Fruit fly (Drosophila melanogaster) whole organism, prepupa: ENCODE measurements around the gene GNBP2.
A peak's percentile ranks its signal among the peaks of the same experiment; 100 is the strongest.

Experiments used
- Blimp-1 ChIP-seq: fragments of 200-800 bp; sonication (Bioruptor generic); optimal IDR thresholded peaks from 3 replicates; lab custom pipeline; 2017; ENCODE audit warnings: missing biosample characterization, missing genetic modification characterization, mild to moderate bottlenecking, moderate library complexity, missing genetic modification reagents
- CG10631 ChIP-seq: fragments of 200-800 bp; sonication (Bioruptor generic); optimal IDR thresholded peaks from 2 replicates; lab custom pipeline; 2016; ENCODE audit warnings: missing biosample characterization, missing genetic modification characterization
- CG10669 ChIP-seq: fragments of 200-800 bp; sonication (Bioruptor generic); optimal IDR thresholded peaks from 3 replicates; lab custom pipeline; 2018; ENCODE audit warnings: missing biosample characterization, mild to moderate bottlenecking, missing genetic modification characterization, moderate library complexity
- CG11294 ChIP-seq: fragments of 200-800 bp; sonication (Bioruptor generic); IDR thresholded peaks from 2 replicates; pipeline ENCODE4 v1.3.6; 2022; ENCODE audit warnings: missing biosample characterization, missing genetic modification characterization
- CG11762 ChIP-seq: fragments of 200-800 bp; sonication (Bioruptor generic); optimal IDR thresholded peaks from 3 replicates; lab custom pipeline; 2016; ENCODE audit warnings: missing biosample characterization, missing genetic modification characterization; ENCODE audit not compliant: insufficient read depth
- CG11902 ChIP-seq: fragments of 200-800 bp; sonication (Bioruptor generic); optimal IDR thresholded peaks from 3 replicates; lab custom pipeline; 2016; ENCODE audit warnings: missing biosample characterization, missing genetic modification characterization
- CG15336 ChIP-seq: fragments of 200-800 bp; sonication (Bioruptor generic); IDR thresholded peaks from 2 replicates; pipeline ENCODE4 v1.3.6; 2022; ENCODE audit warnings: missing biosample characterization, missing genetic modification characterization
- CG16779 ChIP-seq: fragments of 200-800 bp; sonication (Bioruptor generic); optimal IDR thresholded peaks from 3 replicates; lab custom pipeline; 2017; ENCODE audit warnings: missing biosample characterization, mild to moderate bottlenecking, missing genetic modification characterization
- CG3032 ChIP-seq: fragments of 200-800 bp; optimal IDR thresholded peaks from 2 replicates; lab custom pipeline; 2019; ENCODE audit warnings: missing biosample characterization, mild to moderate bottlenecking, missing genetic modification characterization, moderate library complexity
- CG34406 ChIP-seq: fragments of 200-800 bp; sonication (Bioruptor generic); optimal IDR thresholded peaks from 3 replicates; lab custom pipeline; 2016; ENCODE audit warnings: missing biosample characterization, missing genetic modification characterization
- CG3919 ChIP-seq: fragments of 200-800 bp; sonication (Bioruptor generic); optimal IDR thresholded peaks from 3 replicates; lab custom pipeline; 2016; ENCODE audit warnings: missing biosample characterization, missing genetic modification characterization
- CG6163 ChIP-seq: fragments of 200-800 bp; sonication (Bioruptor generic); IDR thresholded peaks from 3 replicates; pipeline ENCODE4 v1.3.6; 2022; ENCODE audit warnings: missing biosample characterization, missing genetic modification characterization
- CG6276 ChIP-seq: fragments of 200-800 bp; sonication (Bioruptor generic); optimal IDR thresholded peaks from 2 replicates; lab custom pipeline; 2017; ENCODE audit warnings: missing biosample characterization, mild to moderate bottlenecking, missing genetic modification characterization
- CG6792 ChIP-seq: fragments of 200-800 bp; sonication (Bioruptor generic); optimal IDR thresholded peaks from 3 replicates; lab custom pipeline; 2016; ENCODE audit warnings: missing biosample characterization, missing genetic modification characterization
- CG6854 ChIP-seq: fragments of 200-800 bp; sonication (Bioruptor generic); optimal IDR thresholded peaks from 2 replicates; lab custom pipeline; 2017; ENCODE audit warnings: missing biosample characterization, mild to moderate bottlenecking, missing genetic modification characterization
- CG8119 ChIP-seq: fragments of 200-800 bp; sonication (Bioruptor generic); IDR thresholded peaks from 3 replicates; pipeline ENCODE4 v1.3.6; 2022; ENCODE audit warnings: missing biosample characterization, missing genetic modification characterization
- CG8632 ChIP-seq: fragments of 200-800 bp; sonication (Bioruptor generic); optimal IDR thresholded peaks from 3 replicates; lab custom pipeline; 2016; ENCODE audit warnings: missing biosample characterization, missing genetic modification characterization
- CG9139 ChIP-seq: fragments of 200-800 bp; sonication (Bioruptor generic); optimal IDR thresholded peaks from 3 replicates; lab custom pipeline; 2017; ENCODE audit warnings: missing biosample characterization, mild to moderate bottlenecking, missing genetic modification characterization
- Eip78C ChIP-seq: fragments of 200-800 bp; sonication (Bioruptor generic); peaks from one replicate; lab custom pipeline; 2016; ENCODE audit warnings: missing biosample characterization, missing genetic modification characterization
- Eip93F ChIP-seq: fragments of 200-800 bp; sonication (Bioruptor generic); optimal IDR thresholded peaks from 2 replicates; lab custom pipeline; 2016; ENCODE audit warnings: missing biosample characterization, mild to moderate bottlenecking, missing genetic modification characterization
- Ets96B ChIP-seq: fragments of 200-800 bp; optimal IDR thresholded peaks from 2 replicates; lab custom pipeline; 2019; ENCODE audit warnings: missing biosample characterization, mild to moderate bottlenecking, missing genetic modification characterization, moderate library complexity
- Gug ChIP-seq: fragments of 200-800 bp; sonication (Bioruptor generic); IDR thresholded peaks from 2 replicates; pipeline ENCODE4 v1.3.6; 2022; ENCODE audit warnings: missing biosample characterization, missing genetic modification characterization
- Hr38 ChIP-seq: sonication (Bioruptor generic); optimal IDR thresholded peaks from 2 replicates; lab custom pipeline; 2016; ENCODE audit warnings: missing biosample characterization, missing genetic modification characterization
- Hr39 ChIP-seq: fragments of 200-800 bp; sonication (Bioruptor generic); optimal IDR thresholded peaks from 2 replicates; lab custom pipeline; 2016; ENCODE audit warnings: missing biosample characterization, missing genetic modification characterization
- Hr4 ChIP-seq: fragments of 200-800 bp; sonication (Bioruptor generic); optimal IDR thresholded peaks from 3 replicates; lab custom pipeline; 2016; ENCODE audit warnings: missing biosample characterization, missing genetic modification characterization
- Lpt ChIP-seq: fragments of 200-800 bp; sonication (Bioruptor generic); optimal IDR thresholded peaks from 3 replicates; lab custom pipeline; 2016; ENCODE audit warnings: missing biosample characterization, missing genetic modification characterization
- OdsH ChIP-seq: fragments of 200-800 bp; sonication (Bioruptor generic); optimal IDR thresholded peaks from 3 replicates; lab custom pipeline; 2016; ENCODE audit warnings: missing biosample characterization, missing genetic modification characterization
- Smox ChIP-seq: fragments of 200-800 bp; sonication (Bioruptor generic); optimal IDR thresholded peaks from 3 replicates; lab custom pipeline; 2016; ENCODE audit warnings: missing biosample characterization, missing genetic modification characterization
- Sox14 ChIP-seq: fragments of 200-800 bp; sonication (Bioruptor generic); optimal IDR thresholded peaks from 3 replicates; lab custom pipeline; 2016; ENCODE audit warnings: missing biosample characterization, missing genetic modification characterization
- Sox15 ChIP-seq: fragments of 200-800 bp; sonication (Bioruptor generic); optimal IDR thresholded peaks from 3 replicates; lab custom pipeline; 2016; ENCODE audit warnings: missing biosample characterization, missing genetic modification characterization
- achi ChIP-seq: fragments of 200-800 bp; sonication (Bioruptor generic); optimal IDR thresholded peaks from 3 replicates; lab custom pipeline; 2016; ENCODE audit warnings: missing biosample characterization, missing genetic modification characterization
- acj6 ChIP-seq: fragments of 200-800 bp; sonication (Bioruptor generic); optimal IDR thresholded peaks from 3 replicates; lab custom pipeline; 2016; ENCODE audit warnings: missing biosample characterization, missing genetic modification characterization
- cyc ChIP-seq: fragments of 200-800 bp; sonication (Bioruptor generic); optimal IDR thresholded peaks from 3 replicates; lab custom pipeline; 2016; ENCODE audit warnings: missing biosample characterization, missing genetic modification characterization
- dac ChIP-seq: fragments of 200-800 bp; sonication (Bioruptor generic); optimal IDR thresholded peaks from 2 replicates; lab custom pipeline; 2017; ENCODE audit warnings: missing biosample characterization, mild to moderate bottlenecking, missing genetic modification characterization
- dsx ChIP-seq: fragments of 200-800 bp; optimal IDR thresholded peaks from 3 replicates; lab custom pipeline; 2019; ENCODE audit warnings: missing biosample characterization, mild to moderate bottlenecking, missing genetic modification characterization, moderate library complexity; ENCODE audit not compliant: poor library complexity, severe bottlenecking
- esn ChIP-seq: fragments of 200-800 bp; sonication (Bioruptor generic); optimal IDR thresholded peaks from 2 replicates; lab custom pipeline; 2016; ENCODE audit warnings: missing biosample characterization, mild to moderate bottlenecking, missing genetic modification characterization, moderate library complexity
- fd59A ChIP-seq: fragments of 200-800 bp; sonication (Bioruptor generic); optimal IDR thresholded peaks from 2 replicates; lab custom pipeline; 2017; ENCODE audit warnings: missing biosample characterization, mild to moderate bottlenecking, missing genetic modification characterization, missing genetic modification reagents
- fkh ChIP-seq: fragments of 200-800 bp; sonication (Bioruptor generic); optimal IDR thresholded peaks from 3 replicates; lab custom pipeline; 2017; ENCODE audit warnings: missing biosample characterization, mild to moderate bottlenecking, missing genetic modification characterization, moderate library complexity
- lz ChIP-seq: fragments of 200-800 bp; sonication (Bioruptor generic); optimal IDR thresholded peaks from 3 replicates; lab custom pipeline; 2016; ENCODE audit warnings: missing biosample characterization, missing genetic modification characterization
- svp ChIP-seq: fragments of 200-800 bp; sonication (Bioruptor generic); peaks from one replicate; lab custom pipeline; 2016; ENCODE audit warnings: missing biosample characterization, missing genetic modification characterization

Gene GNBP2

dm6 chr3L:18683846-18684245 is 8.6 kb upstream of the GNBP2 start, which contains the start of gene Chmp1:
Gene Chmp1 (minus strand): TSS chr3L:18684061.
- TF ChIP-seq CG15336 (GFP tag; lab: Robert Waterston, UW) (no peak), Hr38 (no peak), fd59A (GFP tag; lab: Kevin White, UChicago) (no peak), CG9139 (GFP tag; lab: Kevin White, UChicago) (no peak), Hr4 (no peak), Smox (GFP tag; lab: Kevin White, UChicago) (no peak), CG6276 (no peak), CG11762 (no peak), Lpt (GFP tag; lab: Kevin White, UChicago) (no peak), CG10631 (no peak), CG6854 (GFP tag; lab: Kevin White, UChicago) (no peak)

- TF ChIP-seq Blimp-1 (GFP tag; lab: Kevin White, UChicago), result no peak
- TF ChIP-seq CG3032, result peak; percentile 68
- no peak for TF ChIP-seq CG9139 (GFP tag; lab: Kevin White, UChicago)
- TF ChIP-seq CG8632, result peak; percentile 57
- TF ChIP-seq achi (GFP tag; lab: Kevin White, UChicago), result peak; percentile 69
- TF ChIP-seq lz, result peak; percentile 33
- TF ChIP-seq CG15336 (GFP tag; lab: Robert Waterston, UW), result peak; percentile 68
- TF ChIP-seq Gug (GFP tag; lab: Robert Waterston, UW), result peak; percentile 20; the same call in 1 of the 2 replicates
- peak; percentile 40 for TF ChIP-seq Hr4
- peak; percentile 61 for TF ChIP-seq Ets96B (tag; lab: Kevin White, UChicago)
- TF ChIP-seq cyc (GFP tag; lab: Kevin White, UChicago), result peak; percentile 31
- TF ChIP-seq CG6792, result peak; percentile 35
- TF ChIP-seq CG6276, result no peak
- TF ChIP-seq OdsH (GFP tag; lab: Kevin White, UChicago), result peak; percentile 67
- peak; percentile 36 for TF ChIP-seq Hr39 (GFP tag; lab: Kevin White, UChicago)
- no peak for TF ChIP-seq CG6163 (GFP tag; lab: Robert Waterston, UW)
- peak; percentile 21 for TF ChIP-seq CG11902 (GFP tag; lab: Kevin White, UChicago)
- peak; percentile 71 for TF ChIP-seq CG34406 (GFP tag; lab: Kevin White, UChicago)
- no peak for TF ChIP-seq CG8119
- peak; percentile 58 for TF ChIP-seq esn (GFP tag; lab: Kevin White, UChicago)
- no peak for TF ChIP-seq Eip93F (GFP tag; lab: Kevin White, UChicago)
- TF ChIP-seq Sox14 (GFP tag; lab: Kevin White, UChicago), result peak; percentile 36
- peak; percentile 51 for TF ChIP-seq Eip78C
- no peak for TF ChIP-seq CG3919 (GFP tag; lab: Kevin White, UChicago)
- peak; percentile 58 for TF ChIP-seq acj6
- TF ChIP-seq CG16779 (tag; lab: Kevin White, UChicago), result no peak
- TF ChIP-seq Sox15 (GFP tag; lab: Kevin White, UChicago), result peak; percentile 40
- TF ChIP-seq CG10669 (GFP tag; lab: Kevin White, UChicago), result no peak
- TF ChIP-seq svp, result peak; percentile 58
- peak; percentile 57 for TF ChIP-seq dsx (GFP tag; lab: Kevin White, UChicago)
- TF ChIP-seq fkh (GFP tag; lab: Kevin White, UChicago), result peak; percentile 88
- no peak for TF ChIP-seq dac (GFP tag; lab: Kevin White, UChicago)
- TF ChIP-seq CG11294 (GFP tag; lab: Robert Waterston, UW), result no peak
- TF ChIP-seq CG10631, result peak; percentile 70
Measured at dm6 chr3L:18681550-18682217, 6.5 kb upstream of the GNBP2 start, which contains the start of the genes Sgf11 and CG32202. Gene Sgf11 (minus strand): TSS chr3L:18681836. Gene CG32202 (plus strand): TSS chr3L:18682184.
